Worm (Caenorhabditis elegans): ENCODE data around the gene gst-16.

The gst-16 gene

DNA sequence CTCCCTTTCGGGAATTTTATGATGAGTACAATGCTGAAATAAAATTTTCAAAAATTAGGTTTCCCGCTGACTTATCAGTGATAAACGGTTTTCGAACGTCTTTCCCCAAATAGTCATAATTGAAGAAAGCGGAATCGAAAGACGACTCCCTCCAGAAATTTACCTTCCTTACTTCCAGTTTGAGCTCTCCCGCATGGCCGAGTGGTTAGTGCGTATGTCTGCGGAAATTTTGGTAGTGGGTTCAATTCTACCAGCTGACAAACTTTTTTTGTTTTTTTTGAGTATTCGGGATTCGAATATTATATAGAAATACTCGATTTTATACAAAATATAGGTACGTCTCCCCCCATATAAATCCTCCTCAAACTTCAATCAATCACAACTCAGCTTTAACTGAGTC lies 34.2 kb upstream of the gst-16 start (continued):
- TF ChIP-seq snpc-1.2 (GFP tag; IDR thresholded peaks at IDR 0.05) (0 out of 2 replicates have a peak, but pooled peaks have one; percentile 43), hmg-1.1 (GFP tag; IDR thresholded peaks at IDR 0.05) (peak; percentile 33; the same call in 1 of the 2 replicates)

DNA sequence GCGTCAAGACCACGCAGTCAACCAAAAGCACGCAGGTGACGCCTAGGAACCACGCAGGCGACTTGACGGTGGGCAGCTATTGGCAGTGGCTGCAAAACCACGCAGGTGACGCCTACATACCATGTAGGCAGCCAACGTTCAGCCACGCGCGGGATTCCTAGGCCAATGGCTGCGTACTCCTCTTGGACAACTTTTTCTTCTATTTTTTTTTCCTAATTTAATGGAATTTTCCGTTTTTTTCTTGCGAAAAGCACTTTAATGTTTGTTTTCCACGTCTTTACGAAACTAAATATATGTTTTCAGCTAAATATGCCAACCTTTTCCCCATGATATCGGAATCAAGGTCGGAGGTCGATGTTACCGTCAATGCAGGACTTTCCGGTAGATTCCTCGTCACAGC lies 30.5 kb upstream of the gst-16 start, which contains the start of gene C31C9.9:
C31C9.9 (plus strand) TSS at position 301 of the 400 bp plus-strand sequence.
- TF ChIP-seq set-16 (GFP tag; IDR thresholded peaks at IDR 0.05), result peak; percentile 55

DNA sequence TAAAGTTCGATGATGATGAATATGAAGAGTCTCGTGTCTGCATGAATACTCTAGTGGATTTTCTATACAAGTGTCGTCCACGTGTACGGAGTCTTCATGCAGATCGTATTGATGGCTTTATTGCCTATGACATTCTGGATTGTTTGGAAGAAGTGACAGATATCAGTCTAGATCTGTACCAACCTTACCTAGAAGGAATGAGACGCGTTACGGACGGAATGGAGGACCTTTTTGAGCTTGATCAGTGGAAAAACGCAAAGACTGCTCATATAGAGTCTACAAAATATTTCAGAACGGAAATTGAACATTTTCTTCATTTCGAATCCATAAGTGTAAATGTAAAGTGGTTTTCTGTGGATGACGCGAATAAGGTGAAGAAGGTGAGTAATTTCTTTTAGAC lies 24.0 kb upstream of the gst-16 start, which contains the start of gene fbxa-169:
fbxa-169 (plus strand) TSS at position 301 of the 400 bp plus-strand sequence.
- TF ChIP-seq aha-1 (tag) (peak; percentile 83), lim-7 (GFP tag; IDR thresholded peaks at IDR 0.05) (no peak)

DNA sequence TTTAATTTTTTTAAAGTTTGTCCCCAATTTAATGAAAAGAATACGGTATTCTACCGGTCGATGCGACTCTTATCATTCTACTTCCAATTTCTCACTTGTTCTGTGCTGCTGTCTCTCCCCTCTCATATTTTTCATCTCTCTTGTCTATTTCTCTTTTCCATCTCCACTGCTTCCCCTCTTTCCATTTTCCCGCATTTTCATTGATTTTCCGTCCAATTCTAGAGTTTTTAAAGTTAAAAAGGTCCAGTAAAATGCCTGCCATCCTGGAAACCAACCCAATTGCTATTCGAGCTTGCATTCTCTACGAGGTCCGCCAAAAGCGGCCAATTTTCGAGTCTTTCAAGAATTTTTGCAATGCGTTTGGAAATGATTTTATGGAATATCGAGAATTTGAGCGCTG lies 17.1 kb upstream of the gst-16 start, which contains the start of gene fbxa-167:
fbxa-167 (plus strand) TSS at position 179 of the 400 bp plus-strand sequence.
- TF ChIP-seq lsy-2 (tag; optimal IDR thresholded peaks at IDR 0.05), result peak in 1 of 2 experiments; percentile 15
- TF ChIP-seq aha-1 (tag), result peak; percentile 16
- no peak for TF ChIP-seq gei-8 (GFP tag; optimal IDR thresholded peaks at IDR 0.05)
- TF ChIP-seq ceh-44 (GFP tag; IDR thresholded peaks at IDR 0.05), result no peak
- TF ChIP-seq unc-62 (GFP tag; optimal IDR thresholded peaks at IDR 0.05 in 1 of 2), result peak in 1 of 2 experiments; percentile 32
- no peak for TF ChIP-seq unc-62 (tag; optimal IDR thresholded peaks at IDR 0.05)

DNA sequence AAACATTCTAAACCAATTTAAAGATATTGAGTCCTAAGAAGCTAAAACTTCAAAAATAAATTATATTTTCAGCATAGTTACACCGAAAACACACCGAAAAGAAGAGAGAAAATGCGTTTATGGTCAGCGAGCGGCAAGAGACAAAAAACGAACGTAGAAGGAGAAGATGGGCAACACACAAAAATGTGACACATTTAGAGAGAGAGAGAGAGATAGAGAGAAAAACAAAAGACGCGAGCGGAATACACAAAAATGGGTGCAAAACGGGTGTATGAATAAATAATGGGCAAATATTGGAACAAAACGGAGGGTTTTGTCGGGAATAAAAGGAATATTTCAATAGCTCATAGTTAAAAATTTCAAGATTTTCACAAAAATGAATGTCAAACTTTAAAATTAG lies 16.0 kb upstream of the gst-16 start:
- no peak for TF ChIP-seq Y75B8A.6 (GFP tag; IDR thresholded peaks at IDR 0.05)
- TF ChIP-seq aha-1 (tag), result peak; percentile 53
- TF ChIP-seq dve-1 (tag; optimal IDR thresholded peaks at IDR 0.05; ENCODE audit: insufficient read depth), result peak; percentile 35
- TF ChIP-seq snpc-1.2 (GFP tag; IDR thresholded peaks at IDR 0.05), result no peak
- TF ChIP-seq hif-1 (tag; optimal IDR thresholded peaks at IDR 0.05), result peak in 1 of 2 experiments; percentile 48
- TF ChIP-seq zfp-3 (GFP tag; conservative IDR thresholded peaks at IDR 0.05), result no peak
- peak; percentile 79 for TF ChIP-seq hlh-30 (tag; optimal IDR thresholded peaks at IDR 0.05; ENCODE audit: insufficient read depth)
- TF ChIP-seq lsy-2 (tag; optimal IDR thresholded peaks at IDR 0.05), result peak in 1 of 2 experiments; percentile 58
- peak; percentile 18 for TF ChIP-seq mep-1 (tag; optimal IDR thresholded peaks at IDR 0.05)
- TF ChIP-seq tra-1 (GFP tag; IDR thresholded peaks at IDR 0.05), result 0 out of 2 replicates have a peak, but pooled peaks have one; percentile 17
- TF ChIP-seq nhr-77 (tag; optimal IDR thresholded peaks at IDR 0.05), result peak; percentile 60
- no peak for TF ChIP-seq mxl-2 (GFP tag; conservative IDR thresholded peaks at IDR 0.05)
- peak; percentile 58 for TF ChIP-seq hlh-11 (tag; optimal IDR thresholded peaks at IDR 0.05)
- TF ChIP-seq daf-16 (GFP tag; optimal IDR thresholded peaks at IDR 0.05), result no peak
- peak; percentile 26 for TF ChIP-seq daf-16 (tag; optimal IDR thresholded peaks at IDR 0.05)
- peak; percentile 41 for TF ChIP-seq dmd-6 (GFP tag; IDR thresholded peaks at IDR 0.05)
- peak; percentile 53 for TF ChIP-seq nhr-28 (tag; optimal IDR thresholded peaks at IDR 0.05)
- peak; percentile 11 for TF ChIP-seq nhr-6 (tag; optimal IDR thresholded peaks at IDR 0.05)
- peak; percentile 36 for TF ChIP-seq mes-2 (tag; optimal IDR thresholded peaks at IDR 0.05; ENCODE audit: poor library complexity, severe bottlenecking)
- peak in 1 of 2 experiments; percentile 80 for TF ChIP-seq mdl-1 (tag; optimal IDR thresholded peaks at IDR 0.05)
- TF ChIP-seq nhr-48 (tag; optimal IDR thresholded peaks at IDR 0.05), result peak; percentile 90

DNA sequence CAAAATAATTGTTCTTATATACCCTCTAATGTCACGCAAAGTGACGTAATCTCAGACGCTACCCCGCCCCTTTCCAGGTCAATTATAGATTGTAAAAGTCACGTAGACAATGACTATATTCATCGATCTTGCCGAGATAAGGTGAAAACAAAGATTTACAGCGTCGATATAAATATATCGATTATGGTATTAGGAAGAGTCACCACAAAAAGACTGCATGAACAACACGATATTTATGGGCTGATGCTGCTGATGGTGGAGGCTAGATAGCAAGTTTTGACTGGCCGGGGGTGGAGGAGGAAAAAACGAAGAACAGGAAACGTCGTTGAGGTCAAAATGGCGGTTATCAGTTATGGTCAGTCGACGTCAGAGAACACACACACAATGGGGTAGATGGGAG lies 14.3 kb upstream of the gst-16 start:
- peak; percentile 82 for TF ChIP-seq dve-1 (tag; optimal IDR thresholded peaks at IDR 0.05; ENCODE audit: insufficient read depth)
- TF ChIP-seq mdl-1 (tag; optimal IDR thresholded peaks at IDR 0.05), result peak in 1 of 2 experiments; percentile 69
- peak; percentile 93 to 97 for TF ChIP-seq hif-1 (tag; optimal IDR thresholded peaks at IDR 0.05)
- TF ChIP-seq F26F4.8 (GFP tag; conservative IDR thresholded peaks at IDR 0.05), result no peak
- no peak for TF ChIP-seq lir-3 (tag; optimal IDR thresholded peaks at IDR 0.05)
- peak; percentile 100 for TF ChIP-seq aha-1 (tag)
- TF ChIP-seq Y48G9A.11 (GFP tag; IDR thresholded peaks at IDR 0.05), result no peak
- no peak for TF ChIP-seq daf-19 (GFP tag; conservative IDR thresholded peaks at IDR 0.05)
- no peak for TF ChIP-seq daf-16 (GFP tag; optimal IDR thresholded peaks at IDR 0.05)
- TF ChIP-seq daf-16 (tag; optimal IDR thresholded peaks at IDR 0.05), result peak; percentile 91
- no peak for TF ChIP-seq hlh-30 (tag; optimal IDR thresholded peaks at IDR 0.05; ENCODE audit: insufficient read depth)
- TF ChIP-seq ama-1 (optimal IDR thresholded peaks at IDR 0.05), result no peak
- no peak for TF ChIP-seq lin-29 (GFP tag; IDR thresholded peaks at IDR 0.05)
- TF ChIP-seq unc-130 (GFP tag; optimal IDR thresholded peaks at IDR 0.05), result no peak
- TF ChIP-seq vab-7 (GFP tag; IDR thresholded peaks at IDR 0.05), result no peak
- peak; percentile 54 for TF ChIP-seq mep-1 (tag; optimal IDR thresholded peaks at IDR 0.05)
- peak; percentile 11 for TF ChIP-seq nhr-6 (tag; optimal IDR thresholded peaks at IDR 0.05)
- TF ChIP-seq nhr-28 (tag; optimal IDR thresholded peaks at IDR 0.05), result peak; percentile 75
- TF ChIP-seq ctbp-1 (GFP tag; IDR thresholded peaks at IDR 0.05), result no peak
- TF ChIP-seq unc-62 (GFP tag; optimal IDR thresholded peaks at IDR 0.05 in 1 of 2), result peak in 1 of 2 experiments; percentile 68
- no peak for TF ChIP-seq unc-62 (tag; optimal IDR thresholded peaks at IDR 0.05)
- TF ChIP-seq T20F7.1 (GFP tag; optimal IDR thresholded peaks at IDR 0.05), result no peak
- TF ChIP-seq lin-15B (tag; optimal IDR thresholded peaks at IDR 0.05), result no peak
- peak; percentile 87 for TF ChIP-seq nhr-48 (tag; optimal IDR thresholded peaks at IDR 0.05)

All from whole organism, L4 larva.